Fruit fly (Drosophila melanogaster): ENCODE measurements around the gene CG3961.

Gene CG3961

dm6 chr3L:18867521-18867920 lies 22.8 kb downstream of the CG3961 start, which contains the start of gene Dysb (continued):
- TF ChIP-seq Poxn (GFP tag; IDR thresholded peaks at IDR 0.05) (peak; percentile 48; the same call in 1 of the 2 replicates), CG12219 (GFP tag; optimal IDR thresholded peaks at IDR 0.05) (peak; percentile 77), salm (tag; optimal IDR thresholded peaks at IDR 0.05) (peak; percentile 84), lola (GFP tag; optimal IDR thresholded peaks at IDR 0.05) (peak in 1 of 3 experiments; percentile 78), ranshi (GFP tag; IDR thresholded peaks at IDR 0.05) (peak; percentile 81), inv (GFP tag; IDR thresholded peaks at IDR 0.05; ENCODE audit: partially characterized antibody) (no peak), trh (GFP tag; optimal IDR thresholded peaks at IDR 0.05) (peak; percentile 17), esg (GFP tag; conservative IDR thresholded peaks at IDR 0.05) (peak; percentile 84), CrebB (tag; optimal IDR thresholded peaks at IDR 0.05) (peak; percentile 75), mirr (GFP tag; optimal IDR thresholded peaks at IDR 0.05) (peak; percentile 58), dati (GFP tag; IDR thresholded peaks at IDR 0.05) (peak; percentile 81), CG11723 (GFP tag; optimal IDR thresholded peaks at IDR 0.05) (peak; percentile 75), CG7786 (GFP tag; optimal IDR thresholded peaks at IDR 0.05) (peak; percentile 50), Asciz (GFP tag; optimal IDR thresholded peaks at IDR 0.05) (peak; percentile 91), tup (GFP tag; optimal IDR thresholded peaks at IDR 0.05) (peak; percentile 53), CG17912 (GFP tag; optimal IDR thresholded peaks at IDR 0.05) (peak; percentile 27), Atf-2 (GFP tag; optimal IDR thresholded peaks at IDR 0.05) (peak; percentile 53), D19B (GFP tag; optimal IDR thresholded peaks at IDR 0.05) (peak; percentile 77), CG5953 (GFP tag; IDR thresholded peaks at IDR 0.05) (peak; percentile 91), CG15514 (GFP tag; optimal IDR thresholded peaks at IDR 0.05) (peak; percentile 85), Atf6 (GFP tag; IDR thresholded peaks at IDR 0.05) (peak; percentile 93), Lim3 (GFP tag; IDR thresholded peaks at IDR 0.05) (no peak), sim (GFP tag; IDR thresholded peaks at IDR 0.05) (peak; percentile 72), lmd (GFP tag; IDR thresholded peaks at IDR 0.05) (peak; percentile 85), nerfin-1 (tag; optimal IDR thresholded peaks at IDR 0.05) (peak; percentile 76), CG18764 (GFP tag; optimal IDR thresholded peaks at IDR 0.05) (peak; percentile 54), CG7556 (GFP tag; optimal IDR thresholded peaks at IDR 0.05) (peak; percentile 89), fru (optimal IDR thresholded peaks at IDR 0.05) (no peak), CG10654 (GFP tag; optimal IDR thresholded peaks at IDR 0.05) (peak; percentile 71), stc (GFP tag; IDR thresholded peaks at IDR 0.05) (peak; percentile 89), ac (GFP tag; optimal IDR thresholded peaks at IDR 0.05) (peak; percentile 47), ind (GFP tag; optimal IDR thresholded peaks at IDR 0.05) (peak; percentile 76), sima (GFP tag; optimal IDR thresholded peaks at IDR 0.05) (no peak), CG2202 (tag; optimal IDR thresholded peaks at IDR 0.05) (peak; percentile 58), Ptx1 (GFP tag; IDR thresholded peaks at IDR 0.05) (no peak; the same call in 1 of the 2 replicates), eve (GFP tag; optimal IDR thresholded peaks at IDR 0.05) (no peak), CG3847 (GFP tag; IDR thresholded peaks at IDR 0.05) (peak; percentile 85), CG30431 (GFP tag; optimal IDR thresholded peaks at IDR 0.05) (peak; percentile 59), HLH4C (GFP tag; IDR thresholded peaks at IDR 0.05; ENCODE audit: partially characterized antibody) (no peak), maf-S (GFP tag; optimal IDR thresholded peaks at IDR 0.05) (peak; percentile 27), CG18011 (GFP tag; optimal IDR thresholded peaks at IDR 0.05) (peak; percentile 64), Awh (GFP tag; IDR thresholded peaks at IDR 0.05) (peak; percentile 93; the same call in 1 of the 2 replicates), MESR4 (GFP tag; optimal IDR thresholded peaks at IDR 0.05) (peak; percentile 51), CG11093 (GFP tag; IDR thresholded peaks at IDR 0.05) (peak; percentile 63; the same call in 1 of the 3 replicates), CG1832 (GFP tag; optimal IDR thresholded peaks at IDR 0.05) (no peak), CG18619 (GFP tag; optimal IDR thresholded peaks at IDR 0.05) (peak; percentile 84), sr (GFP tag; IDR thresholded peaks at IDR 0.05) (no peak; the same call in 2 of the 3 replicates), Hsf (GFP tag; optimal IDR thresholded peaks at IDR 0.05) (peak; percentile 72), CG31224 (GFP tag; IDR thresholded peaks at IDR 0.05) (peak; percentile 84), H2.0 (GFP tag; IDR thresholded peaks at IDR 0.05) (peak; percentile 89), CG6791 (GFP tag; IDR thresholded peaks at IDR 0.05; ENCODE audit: partially characterized antibody) (no peak)

All from whole organism, embryonic.